Fruit fly (Drosophila melanogaster) whole organism, adult: ENCODE results near the gene CG5225.

Experiments used
- CG11617 ChIP-seq: fragments of 200-800 bp; sonication (Bioruptor generic); optimal IDR thresholded peaks from 2 replicates; lab custom pipeline; 2017; ENCODE audit warnings: mild to moderate bottlenecking, missing biosample characterization, missing genetic modification reagents, missing genetic modification characterization
- CG12768 ChIP-seq: fragments of 200-800 bp; sonication (Bioruptor generic); optimal IDR thresholded peaks from 2 replicates; lab custom pipeline; 2017; ENCODE audit warnings: missing biosample characterization, missing genetic modification characterization, mild to moderate bottlenecking, moderate library complexity, missing genetic modification reagents
- CG33017 ChIP-seq: fragments of 200-800 bp; sonication (Bioruptor generic); optimal IDR thresholded peaks from 2 replicates; lab custom pipeline; 2018; ENCODE audit warnings: missing biosample characterization, mild to moderate bottlenecking, missing genetic modification characterization, moderate library complexity
- CG5204 ChIP-seq: fragments of 200-800 bp; sonication (Bioruptor generic); optimal IDR thresholded peaks from 2 replicates; lab custom pipeline; 2016; ENCODE audit warnings: missing biosample characterization, missing genetic modification characterization
- CG7045 ChIP-seq: fragments of 200-800 bp; sonication (Bioruptor generic); optimal IDR thresholded peaks from 2 replicates; lab custom pipeline; 2017; ENCODE audit warnings: missing biosample characterization, mild to moderate bottlenecking, missing genetic modification characterization
- Hr96 ChIP-seq: fragments of 200-800 bp; sonication (Bioruptor generic); optimal IDR thresholded peaks from 2 replicates; lab custom pipeline; 2016; ENCODE audit warnings: missing biosample characterization, missing genetic modification characterization
- bab1 ChIP-seq: fragments of 200-800 bp; sonication (Bioruptor generic); optimal IDR thresholded peaks from 3 replicates; lab custom pipeline; 2019; ENCODE audit warnings: missing biosample characterization, mild to moderate bottlenecking, missing genetic modification characterization, moderate library complexity
- cnc ChIP-seq, 2 experiments: fragments of >200 bp; optimal IDR thresholded peaks; 2 replicates each; lab custom pipeline; 2017
- kay ChIP-seq: fragments of 200-800 bp; sonication (Bioruptor generic); peaks from one replicate; lab custom pipeline; 2016; ENCODE audit warnings: missing biosample characterization, missing genetic modification characterization, borderline replicate concordance

- TF ChIP-seq kay = peak; percentile 79
- TF ChIP-seq CG7045 (GFP tag; lab: Kevin White, UChicago) = no peak
- TF ChIP-seq CG11617 (GFP tag; lab: Kevin White, UChicago) = no peak
- no peak for TF ChIP-seq CG5204 (GFP tag; lab: Kevin White, UChicago)
- no peak for TF ChIP-seq Hr96 (GFP tag; lab: Kevin White, UChicago)
- TF ChIP-seq CG12768 = no peak
- no peak for TF ChIP-seq cnc (optimal IDR thresholded peaks at IDR 0.05; lab: Kevin White, UChicago)
- TF ChIP-seq CG33017 = no peak
- TF ChIP-seq bab1 = no peak
Measured at dm6 chr3R:16985547-16985946, 42.9 kb upstream of the CG5225 start.
